Worm (Caenorhabditis elegans) whole organism, L4 larva: ENCODE data around the gene dpl-1.

Experiments
- F10B5.3 ChIP-seq: sonication (generic microtip); optimal IDR thresholded peaks from 2 replicates; lab custom pipeline; 2016; ENCODE audit warnings: mild to moderate bottlenecking, missing genetic modification characterization, missing compliant biosample characterization
- F44E2.7 ChIP-seq: fragments of 200-800 bp; sonication (Bioruptor generic); IDR thresholded peaks from 2 replicates; pipeline ENCODE4 v2.1.2; 2022; ENCODE audit warnings: missing genetic modification characterization, missing compliant biosample characterization
- aha-1 ChIP-seq: fragments of 150-350 bp; peaks from one replicate; lab custom pipeline; 2014; ENCODE audit warnings: missing biosample characterization, missing genetic modification characterization
- ama-1 ChIP-seq: fragments of 150-350 bp; optimal IDR thresholded peaks from 2 replicates; lab custom pipeline; 2014; ENCODE audit warnings: inconsistent platforms, mixed read lengths
- arid-1 ChIP-seq: fragments of 200-800 bp; sonication (Bioruptor generic); conservative IDR thresholded peaks from 2 replicates; pipeline ENCODE4 v1.3.6; 2022; ENCODE audit warnings: missing genetic modification reagents, missing genetic modification characterization, missing compliant biosample characterization
- ceh-28 ChIP-seq: fragments of 150-350 bp; optimal IDR thresholded peaks from 2 replicates; lab custom pipeline; 2014; ENCODE audit warnings: missing biosample characterization, missing genetic modification reagents, missing genetic modification characterization
- ceh-32 ChIP-seq: sonication (generic microtip); optimal IDR thresholded peaks from 2 replicates; lab custom pipeline; 2016; ENCODE audit warnings: mild to moderate bottlenecking, missing genetic modification characterization, missing compliant biosample characterization; ENCODE audit not compliant: poor library complexity
- ctbp-1 ChIP-seq: fragments of 200-800 bp; sonication (Bioruptor generic); IDR thresholded peaks from 2 replicates; pipeline ENCODE4 v1.3.6; 2022; ENCODE audit warnings: missing genetic modification reagents, missing genetic modification characterization, missing compliant biosample characterization
- daf-16 ChIP-seq, 3 experiments: sonication (generic microtip); optimal IDR thresholded peaks; 2 replicates each; lab custom pipeline; 2016 to 2017; ENCODE audit warnings: missing genetic modification characterization in 3 of 3, missing genetic modification reagents in 3 of 3, mild to moderate bottlenecking in 2 of 3, missing compliant biosample characterization in 2 of 3, missing biosample characterization in 1 of 3, moderate library complexity in 1 of 3
- dmd-9 ChIP-seq: fragments of 200-800 bp; sonication (Bioruptor generic); IDR thresholded peaks from 2 replicates; pipeline ENCODE4 v1.3.6; 2022; ENCODE audit warnings: missing genetic modification reagents, missing genetic modification characterization, missing compliant biosample characterization
- egl-43 ChIP-seq: fragments of 200-800 bp; sonication (Bioruptor generic); IDR thresholded peaks from 2 replicates; pipeline ENCODE4 v1.3.6; 2022; ENCODE audit warnings: missing genetic modification reagents, missing genetic modification characterization, missing compliant biosample characterization
- hif-1 ChIP-seq, 2 experiments: sonication (generic microtip); optimal IDR thresholded peaks; 2 replicates each; lab custom pipeline; 2016 to 2017; ENCODE audit warnings: missing compliant biosample characterization in 2 of 2, missing genetic modification characterization in 2 of 2, missing genetic modification reagents in 2 of 2, missing genotype in 2 of 2, mild to moderate bottlenecking in 1 of 2
- hlh-11 ChIP-seq: fragments of 200-800 bp; sonication (Bioruptor generic); optimal IDR thresholded peaks from 2 replicates; lab custom pipeline; 2018; ENCODE audit warnings: mild to moderate bottlenecking, missing genetic modification characterization, missing compliant biosample characterization
- hlh-30 ChIP-seq: sonication (generic microtip); optimal IDR thresholded peaks from 2 replicates; lab custom pipeline; 2017; ENCODE audit warnings: antibody characterized with exemption, mild to moderate bottlenecking, missing genetic modification characterization, missing compliant biosample characterization; ENCODE audit not compliant: insufficient read depth
- hmg-1.1 ChIP-seq: fragments of 200-800 bp; sonication (Bioruptor generic); IDR thresholded peaks from 2 replicates; pipeline ENCODE4 v1.3.6; 2022; ENCODE audit warnings: missing genetic modification reagents, missing genetic modification characterization, missing compliant biosample characterization
- jun-1 ChIP-seq: fragments of 150-350 bp; optimal IDR thresholded peaks from 2 replicates; lab custom pipeline; 2014; ENCODE audit warnings: missing biosample characterization, missing genetic modification reagents, missing genetic modification characterization
- lim-7 ChIP-seq: fragments of 200-800 bp; sonication (Bioruptor generic); IDR thresholded peaks from 2 replicates; pipeline ENCODE4 v1.3.6; 2022; ENCODE audit warnings: missing genetic modification characterization, missing compliant biosample characterization
- lin-1 ChIP-seq: fragments of 200-800 bp; sonication (Bioruptor generic); IDR thresholded peaks from 2 replicates; pipeline ENCODE4 v1.3.6; 2022; ENCODE audit warnings: missing genetic modification reagents, missing genetic modification characterization, missing compliant biosample characterization
- lin-29 ChIP-seq: fragments of 200-800 bp; sonication (Bioruptor generic); IDR thresholded peaks from 2 replicates; pipeline ENCODE4 v1.3.6; 2022; ENCODE audit warnings: missing genetic modification reagents, missing genetic modification characterization, missing compliant biosample characterization
- lir-3 ChIP-seq: sonication (generic microtip); optimal IDR thresholded peaks from 2 replicates; lab custom pipeline; 2016; ENCODE audit warnings: mild to moderate bottlenecking, missing genetic modification characterization, missing compliant biosample characterization
- lsy-2 ChIP-seq, 2 experiments: fragments of 150-350 bp in 1 of 2; sonication (generic microtip) in 1 of 2; optimal IDR thresholded peaks; 2 replicates each; lab custom pipeline; 2014 to 2017; ENCODE audit warnings: missing biosample characterization in 2 of 2, missing genetic modification characterization in 2 of 2
- mxl-2 ChIP-seq: fragments of 200-800 bp; sonication (Bioruptor generic); conservative IDR thresholded peaks from 2 replicates; pipeline ENCODE4 v1.3.6; 2022; ENCODE audit warnings: missing genetic modification reagents, missing genetic modification characterization, missing compliant biosample characterization
- nhr-41 ChIP-seq: fragments of 200-800 bp; sonication (Bioruptor generic); IDR thresholded peaks from 2 replicates; pipeline ENCODE4 v1.3.6; 2022; ENCODE audit warnings: missing genetic modification reagents, missing genetic modification characterization, missing compliant biosample characterization
- nhr-42 ChIP-seq: fragments of 200-800 bp; sonication (Bioruptor generic); IDR thresholded peaks from 2 replicates; pipeline ENCODE4 v1.3.6; 2022; ENCODE audit warnings: missing genetic modification characterization, missing compliant biosample characterization
- nhr-6 ChIP-seq: fragments of 150-350 bp; optimal IDR thresholded peaks from 2 replicates; lab custom pipeline; 2014; ENCODE audit warnings: missing biosample characterization, missing genetic modification characterization
- php-3 ChIP-seq: fragments of 200-800 bp; sonication (Bioruptor generic); IDR thresholded peaks from 2 replicates; pipeline ENCODE4 v1.3.6; 2022; ENCODE audit warnings: missing genetic modification reagents, missing genetic modification characterization, missing compliant biosample characterization
- set-16 ChIP-seq: fragments of 200-800 bp; sonication (Bioruptor generic); IDR thresholded peaks from 2 replicates; pipeline ENCODE4 v1.3.6; 2022; ENCODE audit warnings: missing genetic modification reagents, missing genetic modification characterization, missing compliant biosample characterization
- snpc-4 ChIP-seq: fragments of 150-350 bp; optimal IDR thresholded peaks from 2 replicates; lab custom pipeline; 2014; ENCODE audit warnings: missing biosample characterization, missing genetic modification characterization
- spr-1 ChIP-seq: sonication (generic microtip); optimal IDR thresholded peaks from 2 replicates; lab custom pipeline; 2016; ENCODE audit warnings: mild to moderate bottlenecking, missing genetic modification characterization, missing compliant biosample characterization
- unc-62 ChIP-seq, 3 experiments: fragments of 150-350 bp in 1 of 3; sonication (generic microtip); optimal IDR thresholded peaks in 2 of 3; peaks in 1 of 3; 1 replicate in 1 of 3; 2 replicates in 2 of 3; lab custom pipeline; 2014 to 2017; ENCODE audit warnings: missing biosample characterization in 3 of 3, missing genetic modification characterization in 3 of 3, missing genetic modification reagents in 3 of 3, missing genotype in 1 of 3
- zag-1 ChIP-seq: fragments of 150-350 bp; optimal IDR thresholded peaks from 2 replicates; lab custom pipeline; 2014; ENCODE audit warnings: missing biosample characterization, missing genetic modification characterization
- zfp-2 ChIP-seq: sonication (generic microtip); optimal IDR thresholded peaks from 2 replicates; lab custom pipeline; 2016; ENCODE audit warnings: mild to moderate bottlenecking, missing genetic modification characterization, missing compliant biosample characterization
- zip-2 ChIP-seq: fragments of 150-350 bp; optimal IDR thresholded peaks from 2 replicates; lab custom pipeline; 2014; ENCODE audit warnings: missing biosample characterization, missing genetic modification characterization
- ztf-11 ChIP-seq: fragments of 150-350 bp; optimal IDR thresholded peaks from 2 replicates; lab custom pipeline; 2014; ENCODE audit warnings: missing biosample characterization, missing genetic modification characterization
- ztf-7 ChIP-seq: fragments of 150-350 bp; optimal IDR thresholded peaks from 2 replicates; lab custom pipeline; 2014; ENCODE audit warnings: missing biosample characterization, missing genetic modification characterization

dpl-1 gene

DNA sequence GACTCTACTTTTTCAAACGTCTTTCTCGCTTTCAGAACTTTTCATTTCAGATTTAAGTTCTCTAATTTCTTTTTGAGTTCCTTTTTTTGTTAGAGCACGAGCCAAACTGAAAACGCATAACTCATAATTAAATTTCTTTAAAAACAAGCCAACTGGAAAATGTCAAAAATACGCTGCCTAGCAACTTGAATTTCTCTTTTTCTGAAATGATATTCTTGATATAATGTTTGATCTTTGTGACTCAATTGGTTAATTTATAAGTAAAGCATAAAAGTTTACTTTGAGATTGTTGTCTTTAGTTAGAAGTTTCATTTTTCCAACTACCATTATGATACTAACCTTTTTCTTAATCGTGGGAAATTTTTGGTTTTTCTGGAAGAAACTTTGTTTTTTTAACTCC, 28.6 kb upstream of the dpl-1 start:
- TF ChIP-seq lin-1 (GFP tag; lab: Robert Waterston, UW) (no peak), hif-1 (tag; optimal IDR thresholded peaks at IDR 0.05; lab: Kevin White, UChicago) (no peak), F10B5.3 (no peak), unc-62 (GFP tag; optimal IDR thresholded peaks at IDR 0.05 in 1 of 2; lab: Kevin White, UChicago) (peak in 1 of 2 experiments; percentile 52), unc-62 (tag; optimal IDR thresholded peaks at IDR 0.05; lab: Kevin White, UChicago) (no peak)

DNA sequence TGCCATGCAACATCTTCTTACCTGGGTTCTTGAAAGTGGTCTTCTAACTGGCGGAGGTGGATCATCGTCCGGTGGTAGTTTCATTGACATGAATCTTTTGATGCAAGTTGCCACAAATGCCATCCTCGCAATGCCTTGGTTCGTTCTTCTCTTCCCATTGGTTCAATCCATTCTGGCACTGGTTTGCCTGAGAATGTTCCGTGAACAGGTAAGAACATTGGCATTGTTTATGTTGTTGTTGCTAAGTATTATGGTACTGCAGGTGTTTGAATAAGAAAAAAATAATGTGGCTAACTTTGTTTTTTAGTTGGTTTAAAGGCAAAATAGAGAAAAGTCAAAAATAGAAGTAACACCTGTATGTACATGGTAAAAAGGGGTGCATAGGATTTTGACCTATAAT, 25.9 kb upstream of the dpl-1 start:
- TF ChIP-seq ztf-11 (no peak), unc-62 (GFP tag; optimal IDR thresholded peaks at IDR 0.05 in 1 of 2; lab: Kevin White, UChicago) (peak in 1 of 2 experiments; percentile 93), unc-62 (tag; optimal IDR thresholded peaks at IDR 0.05; lab: Kevin White, UChicago) (no peak)

DNA sequence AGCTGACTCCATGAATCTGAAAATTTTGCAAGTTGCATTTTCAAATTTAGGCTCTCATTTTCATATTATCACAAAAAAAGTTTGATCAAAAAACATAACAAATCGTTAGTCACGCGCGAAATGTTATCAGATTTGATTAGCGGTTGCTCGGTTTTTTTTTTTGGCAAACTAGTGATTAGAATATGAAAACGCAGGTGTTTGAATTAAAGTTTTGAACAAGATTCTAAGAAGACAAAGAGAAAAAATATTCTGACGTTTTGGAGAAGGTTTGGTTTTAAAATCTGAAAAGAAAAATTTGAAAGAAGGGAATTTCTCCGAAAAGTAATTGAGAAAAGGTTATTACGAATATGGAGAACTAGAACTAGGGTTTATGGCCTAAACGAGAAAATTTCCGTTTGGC, 25.3 kb upstream of the dpl-1 start:
- TF ChIP-seq egl-43 (GFP tag; lab: Robert Waterston, UW) (no peak), lin-29 (GFP tag; lab: Robert Waterston, UW) (no peak), lir-3 (tag; lab: Kevin White, UChicago) (no peak), hmg-1.1 (GFP tag; lab: Robert Waterston, UW) (no peak), lim-7 (GFP tag; lab: Robert Waterston, UW) (no peak), ztf-11 (no peak), php-3 (GFP tag; lab: Robert Waterston, UW) (no peak), lsy-2 (tag; optimal IDR thresholded peaks at IDR 0.05; lab: Kevin White, UChicago) (no peak), spr-1 (tag; lab: Kevin White, UChicago) (no peak), ceh-32 (tag; lab: Kevin White, UChicago) (no peak), ztf-7 (tag; lab: Kevin White, UChicago) (no peak), hlh-11 (tag; lab: Kevin White, UChicago) (no peak), jun-1 (tag; lab: Kevin White, UChicago) (no peak), set-16 (GFP tag; lab: Robert Waterston, UW) (no peak), hlh-30 (tag; lab: Kevin White, UChicago) (no peak), snpc-4 (tag; lab: Kevin White, UChicago) (no peak), unc-62 (GFP tag; optimal IDR thresholded peaks at IDR 0.05 in 1 of 2; lab: Kevin White, UChicago) (no peak), unc-62 (tag; optimal IDR thresholded peaks at IDR 0.05; lab: Kevin White, UChicago) (no peak)

DNA sequence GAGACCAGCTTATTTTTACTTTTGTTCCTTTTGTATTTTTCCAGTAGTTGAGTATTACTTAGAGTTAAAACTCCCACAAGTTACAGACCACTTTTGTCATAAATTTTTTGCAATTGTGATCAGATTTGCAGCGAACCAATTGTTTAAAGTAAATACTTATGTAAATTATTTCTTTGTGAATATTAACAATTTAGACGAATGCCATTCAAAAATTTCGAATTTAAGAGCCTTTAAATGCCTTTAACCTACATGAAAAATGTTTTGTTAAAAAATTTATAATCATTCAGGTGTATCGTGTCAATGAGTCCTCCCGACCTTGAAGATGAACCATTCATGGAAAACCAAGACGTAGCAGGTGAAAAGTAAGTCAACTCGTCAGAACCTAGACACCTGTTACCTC, 23.7 kb upstream of the dpl-1 start, which contains the start of gene W07A12.4:
Gene W07A12.4 (plus strand): TSS at position 301 of the 400 bp plus-strand sequence.
- TF ChIP-seq nhr-42 (GFP tag; lab: Robert Waterston, UW) (no peak), ceh-28 (tag; lab: Kevin White, UChicago) (no peak), aha-1 (tag; lab: Kevin White, UChicago) (peak; percentile 41)
- TF ChIP-seq, all 104 proteins: peak for 1

DNA sequence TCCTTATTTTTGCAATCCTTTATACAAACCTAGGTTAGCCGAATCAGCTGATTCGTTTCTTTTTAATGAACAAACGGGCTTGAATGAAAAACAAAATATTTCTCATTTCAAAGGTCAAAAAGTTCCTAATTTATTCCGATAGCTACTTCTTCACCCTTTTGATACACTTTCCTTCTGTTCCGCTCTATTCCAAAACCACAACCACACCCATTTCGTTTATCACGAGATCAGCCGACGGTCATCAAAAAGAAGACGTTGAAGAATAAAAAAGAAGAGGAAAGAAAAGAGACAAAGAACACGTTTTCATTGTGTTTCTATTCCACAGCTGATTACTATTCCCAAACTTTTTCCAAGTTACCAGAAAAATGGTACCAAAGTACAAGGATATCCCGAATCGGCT, 21.6 kb upstream of the dpl-1 start:
- TF ChIP-seq F44E2.7 (GFP tag; lab: Robert Waterston, UW), result no peak
- no peak for TF ChIP-seq ctbp-1
- no peak for TF ChIP-seq hif-1 (tag; optimal IDR thresholded peaks at IDR 0.05; lab: Kevin White, UChicago)
- TF ChIP-seq nhr-41 (GFP tag; lab: Robert Waterston, UW), result no peak
- no peak for TF ChIP-seq ztf-11
- TF ChIP-seq mxl-2 (GFP tag; lab: Robert Waterston, UW), result no peak
- TF ChIP-seq nhr-6 (tag; lab: Kevin White, UChicago), result no peak
- no peak for TF ChIP-seq zip-2 (tag; lab: Kevin White, UChicago)
- no peak for TF ChIP-seq dmd-9 (GFP tag; lab: Robert Waterston, UW)
- TF ChIP-seq ama-1 (lab: Kevin White, UChicago), result no peak
- TF ChIP-seq daf-16 (GFP tag; optimal IDR thresholded peaks at IDR 0.05; lab: Kevin White, UChicago), result no peak
- no peak for TF ChIP-seq daf-16 (tag; optimal IDR thresholded peaks at IDR 0.05; lab: Kevin White, UChicago)
- TF ChIP-seq zfp-2 (tag; lab: Kevin White, UChicago), result no peak
- TF ChIP-seq zag-1 (tag; lab: Kevin White, UChicago), result no peak
- TF ChIP-seq arid-1, result no peak
- TF ChIP-seq, all 104 proteins: peak for 0
